Worm (Caenorhabditis elegans) whole organism, young adult: ENCODE data around the gene lips-5.

ENCODE experiments used
- B0035.1 ChIP-seq: sonication (generic microtip); optimal IDR thresholded peaks from 2 replicates; lab custom pipeline; 2016; ENCODE audit warnings: missing genetic modification characterization, mild to moderate bottlenecking, missing compliant biosample characterization, missing genotype, missing genetic modification reagents
- F23B12.7 ChIP-seq: sonication (generic microtip); optimal IDR thresholded peaks from 2 replicates; lab custom pipeline; 2017; ENCODE audit warnings: missing genetic modification characterization, mild to moderate bottlenecking, missing compliant biosample characterization, antibody characterized with exemption, moderate library complexity; ENCODE audit not compliant: insufficient read depth
- F33H1.4 ChIP-seq: fragments of 200-800 bp; sonication (Bioruptor generic); IDR thresholded peaks from 2 replicates; pipeline ENCODE4 v1.3.6; 2022; ENCODE audit warnings: missing genetic modification reagents, missing genetic modification characterization, missing compliant biosample characterization
- F37B4.10 ChIP-seq: fragments of 200-800 bp; sonication (Bioruptor generic); IDR thresholded peaks from 2 replicates; pipeline ENCODE4 v1.3.6; 2022; ENCODE audit warnings: missing genetic modification characterization, missing compliant biosample characterization
- F39B2.1 ChIP-seq: fragments of 200-800 bp; sonication (Bioruptor generic); IDR thresholded peaks from 2 replicates; pipeline ENCODE4 v1.3.6; 2022; ENCODE audit warnings: missing genetic modification reagents, missing genetic modification characterization, missing compliant biosample characterization
- F55B11.4 ChIP-seq: sonication (generic microtip); optimal IDR thresholded peaks from 2 replicates; lab custom pipeline; 2016; ENCODE audit warnings: missing compliant biosample characterization, missing genetic modification characterization, borderline replicate concordance; ENCODE audit not compliant: insufficient read depth
- T26A5.8 ChIP-seq: sonication (generic microtip); optimal IDR thresholded peaks from 2 replicates; lab custom pipeline; 2016; ENCODE audit warnings: missing genetic modification characterization, missing compliant biosample characterization
- aptf-2 ChIP-seq: fragments of 200-800 bp; sonication (Bioruptor generic); conservative IDR thresholded peaks from 2 replicates; pipeline ENCODE4 v1.3.6; 2022; ENCODE audit warnings: missing genetic modification reagents, missing genetic modification characterization, missing compliant biosample characterization
- ceh-40 ChIP-seq: fragments of 200-800 bp; sonication (Bioruptor generic); IDR thresholded peaks from 2 replicates; pipeline ENCODE4 v1.3.6; 2022; ENCODE audit warnings: missing genetic modification characterization, missing compliant biosample characterization
- egrh-3 ChIP-seq: fragments of 200-800 bp; sonication (Bioruptor generic); IDR thresholded peaks from 2 replicates; pipeline ENCODE4 v1.3.6; 2022; ENCODE audit warnings: missing genetic modification reagents, missing genetic modification characterization, missing compliant biosample characterization
- hmg-1.2 ChIP-seq: fragments of 200-800 bp; sonication (Bioruptor generic); IDR thresholded peaks from 2 replicates; pipeline ENCODE4 v1.3.6; 2022; ENCODE audit warnings: missing genetic modification reagents, missing genetic modification characterization, missing compliant biosample characterization
- hsf-1 ChIP-seq: fragments of 200-800 bp; sonication (Bioruptor generic); IDR thresholded peaks from 2 replicates; pipeline ENCODE4 v1.3.6; 2022; ENCODE audit warnings: missing genetic modification reagents, missing genetic modification characterization, missing compliant biosample characterization
- lir-1 ChIP-seq: fragments of 200-800 bp; sonication (Bioruptor generic); conservative IDR thresholded peaks from 2 replicates; pipeline ENCODE4 v1.3.6; 2022; ENCODE audit warnings: missing genetic modification reagents, missing genetic modification characterization, missing compliant biosample characterization
- nfyb-1 ChIP-seq: fragments of 200-800 bp; sonication (Bioruptor generic); IDR thresholded peaks from 2 replicates; pipeline ENCODE4 v1.3.6; 2022; ENCODE audit warnings: missing genetic modification reagents, missing genetic modification characterization, missing compliant biosample characterization
- pbrm-1 ChIP-seq: fragments of 200-800 bp; sonication (Bioruptor generic); IDR thresholded peaks from 2 replicates; pipeline ENCODE4 v1.3.6; 2022; ENCODE audit warnings: missing genetic modification reagents, missing genetic modification characterization, missing compliant biosample characterization
- rec-8 ChIP-seq, 2 experiments: sonication (generic microtip); optimal IDR thresholded peaks; 2 replicates each; lab custom pipeline; 2016; ENCODE audit warnings: mild to moderate bottlenecking in 2 of 2, missing genetic modification characterization in 2 of 2, missing genetic modification reagents in 2 of 2, missing genotype in 2 of 2, missing biosample characterization in 1 of 2, missing compliant biosample characterization in 1 of 2, moderate library complexity in 1 of 2
- somi-1 ChIP-seq: fragments of 200-800 bp; sonication (Bioruptor generic); optimal IDR thresholded peaks from 2 replicates; lab custom pipeline; 2018; ENCODE audit warnings: mild to moderate bottlenecking, missing genetic modification characterization, missing compliant biosample characterization
- ztf-26 ChIP-seq: sonication (generic microtip); optimal IDR thresholded peaks from 2 replicates; lab custom pipeline; 2017; ENCODE audit warnings: missing genetic modification characterization, missing compliant biosample characterization

Gene lips-5

ce11 chrIV:11718653-11719052 is 54.9 kb downstream of the lips-5 start:
- TF ChIP-seq B0035.1 (tag; lab: Kevin White, UChicago) (no peak), F23B12.7 (tag; lab: Kevin White, UChicago) (no peak), F39B2.1 (GFP tag; lab: Robert Waterston, UW) (no peak), F55B11.4 (tag; lab: Kevin White, UChicago) (no peak), hmg-1.2 (GFP tag; lab: Robert Waterston, UW) (peak; percentile 49; the same call in 1 of the 2 replicates), hsf-1 (GFP tag; lab: Robert Waterston, UW) (no peak), T26A5.8 (tag; lab: Kevin White, UChicago) (no peak), ztf-26 (tag; lab: Kevin White, UChicago) (peak; percentile 38), nfyb-1 (no peak), pbrm-1 (GFP tag; lab: Robert Waterston, UW) (no peak), lir-1 (GFP tag; lab: Robert Waterston, UW) (no peak), somi-1 (GFP tag; lab: Kevin White, UChicago) (peak; percentile 37), ceh-40 (GFP tag; lab: Robert Waterston, UW) (no peak), F37B4.10 (GFP tag; lab: Robert Waterston, UW) (no peak), F33H1.4 (GFP tag; lab: Robert Waterston, UW) (no peak), aptf-2 (no peak), rec-8 (tag; optimal IDR thresholded peaks at IDR 0.05; lab: Kevin White, UChicago) (no peak), egrh-3 (no peak)
